Fruit fly (Drosophila melanogaster) whole organism, pupa: ENCODE results near the gene mdy.

Experiments used
- CG10348 ChIP-seq: fragments of 200-800 bp; sonication (Bioruptor generic); IDR thresholded peaks from 2 replicates; pipeline ENCODE4 v1.3.6; 2022; ENCODE audit warnings: missing biosample characterization, missing genetic modification characterization
- CG12605 ChIP-seq: fragments of 200-800 bp; sonication (Bioruptor generic); IDR thresholded peaks from 2 replicates; pipeline ENCODE4 v1.3.6; 2022; ENCODE audit warnings: missing biosample characterization, missing genetic modification characterization
- CG13204 ChIP-seq: fragments of 200-800 bp; sonication (Bioruptor generic); optimal IDR thresholded peaks from 2 replicates; lab custom pipeline; 2018; ENCODE audit warnings: missing biosample characterization, mild to moderate bottlenecking, missing genetic modification characterization, moderate library complexity
- CG14655 ChIP-seq: fragments of 200-800 bp; sonication (Bioruptor generic); optimal IDR thresholded peaks from 3 replicates; lab custom pipeline; 2017; ENCODE audit warnings: mild to moderate bottlenecking, missing biosample characterization, missing genetic modification reagents, missing genetic modification characterization
- CG15710 ChIP-seq: fragments of 200-800 bp; sonication (Bioruptor generic); optimal IDR thresholded peaks from 2 replicates; lab custom pipeline; 2018; ENCODE audit warnings: missing biosample characterization, mild to moderate bottlenecking, missing genetic modification characterization, moderate library complexity
- CG17806 ChIP-seq: fragments of 200-800 bp; sonication (Bioruptor generic); optimal IDR thresholded peaks from 2 replicates; lab custom pipeline; 2018; ENCODE audit warnings: missing biosample characterization, mild to moderate bottlenecking, missing genetic modification characterization, moderate library complexity
- CG32121 ChIP-seq: fragments of 200-800 bp; sonication (Bioruptor generic); IDR thresholded peaks from 2 replicates; pipeline ENCODE4 v1.3.6; 2022; ENCODE audit warnings: missing biosample characterization, missing genetic modification characterization
- CG34367 ChIP-seq: fragments of 200-800 bp; sonication (Bioruptor generic); optimal IDR thresholded peaks from 2 replicates; lab custom pipeline; 2018; ENCODE audit warnings: missing biosample characterization, mild to moderate bottlenecking, missing genetic modification characterization
- CG4496 ChIP-seq: fragments of 200-800 bp; sonication (Bioruptor generic); IDR thresholded peaks from 3 replicates; pipeline ENCODE4 v1.3.6; 2022; ENCODE audit warnings: missing biosample characterization, missing genetic modification characterization
- CG8159 ChIP-seq: fragments of 200-800 bp; sonication (Bioruptor generic); optimal IDR thresholded peaks from 3 replicates; lab custom pipeline; 2018; ENCODE audit warnings: missing biosample characterization, mild to moderate bottlenecking, missing genetic modification characterization, moderate library complexity
- CG8301 ChIP-seq: fragments of 200-800 bp; sonication (Bioruptor generic); optimal IDR thresholded peaks from 2 replicates; lab custom pipeline; 2018; ENCODE audit warnings: missing biosample characterization, mild to moderate bottlenecking, missing genetic modification characterization
- CG9948 ChIP-seq: fragments of 200-800 bp; sonication (Bioruptor generic); optimal IDR thresholded peaks from 2 replicates; lab custom pipeline; 2018; ENCODE audit warnings: missing biosample characterization, mild to moderate bottlenecking, missing genetic modification characterization, moderate library complexity
- D1 ChIP-seq: fragments of 200-800 bp; sonication (Bioruptor generic); optimal IDR thresholded peaks from 2 replicates; lab custom pipeline; 2018; ENCODE audit warnings: missing biosample characterization, mild to moderate bottlenecking, missing genetic modification characterization, moderate library complexity
- EcR ChIP-seq: fragments of 200-800 bp; sonication (Bioruptor generic); optimal IDR thresholded peaks from 3 replicates; lab custom pipeline; 2019; ENCODE audit warnings: missing biosample characterization, missing genetic modification characterization, mild to moderate bottlenecking, moderate library complexity, missing genetic modification reagents
- Ets98B ChIP-seq: fragments of 200-800 bp; sonication (Bioruptor generic); IDR thresholded peaks from 2 replicates; pipeline ENCODE4 v1.3.6; 2022; ENCODE audit warnings: missing biosample characterization, missing genetic modification characterization
- Pif1A ChIP-seq: fragments of 200-800 bp; sonication (Bioruptor generic); optimal IDR thresholded peaks from 3 replicates; lab custom pipeline; 2016; ENCODE audit warnings: missing biosample characterization, missing genetic modification characterization
- Pif1B ChIP-seq: fragments of 200-800 bp; sonication (Bioruptor generic); optimal IDR thresholded peaks from 3 replicates; lab custom pipeline; 2016; ENCODE audit warnings: missing biosample characterization, missing genetic modification characterization
- Snoo ChIP-seq: fragments of 200-800 bp; sonication (Bioruptor generic); optimal IDR thresholded peaks from 3 replicates; lab custom pipeline; 2017; ENCODE audit warnings: missing biosample characterization, mild to moderate bottlenecking, missing genetic modification characterization, inconsistent platforms
- fd96Ca ChIP-seq: fragments of 200-800 bp; sonication (Bioruptor generic); IDR thresholded peaks from 3 replicates; pipeline ENCODE4 v1.3.6; 2022; ENCODE audit warnings: missing biosample characterization, missing genetic modification characterization
- gl ChIP-seq: fragments of 200-800 bp; sonication (Bioruptor generic); optimal IDR thresholded peaks from 2 replicates; lab custom pipeline; 2018; ENCODE audit warnings: missing biosample characterization, mild to moderate bottlenecking, missing genetic modification characterization
- rn ChIP-seq: fragments of 200-800 bp; sonication (Bioruptor generic); IDR thresholded peaks from 2 replicates; pipeline ENCODE4 v1.3.6; 2022; ENCODE audit warnings: missing biosample characterization, missing genetic modification characterization

The mdy gene

dm6 chr2L:16804376-16804934, 12.0 kb upstream of the mdy start, which contains the start of gene CG13272:
Gene CG13272 (plus strand): TSS chr2L:16804884.
- no peak for TF ChIP-seq CG32121 (GFP tag; lab: Robert Waterston, UW)
- TF ChIP-seq CG8301 (tag; lab: Kevin White, UChicago) = peak; percentile 36
- TF ChIP-seq CG14655 (GFP tag; lab: Kevin White, UChicago) = peak; percentile 46

- TF ChIP-seq CG17806 (no peak), Ets98B (GFP tag; lab: Robert Waterston, UW) (no peak), EcR (no peak), CG34367 (tag; lab: Kevin White, UChicago) (no peak)
Observed at dm6 chr2L:16808752-16809151, 7.7 kb upstream of the mdy start.

dm6 chr2L:16816750-16817087, 259 bp downstream of the mdy start:
- TF ChIP-seq D1 (tag; lab: Kevin White, UChicago) = no peak
- TF ChIP-seq CG14655 (GFP tag; lab: Kevin White, UChicago) = no peak
- TF ChIP-seq EcR = peak; percentile 77
- TF ChIP-seq rn (GFP tag; lab: Robert Waterston, UW) = no peak
- TF ChIP-seq CG34367 (tag; lab: Kevin White, UChicago) = no peak

dm6 chr2L:16817421-16818101, 1.1 kb downstream of the mdy start:
- TF ChIP-seq CG8159 (tag; lab: Kevin White, UChicago) (peak; percentile 50), D1 (tag; lab: Kevin White, UChicago) (no peak), CG8301 (tag; lab: Kevin White, UChicago) (no peak), Snoo (tag; lab: Kevin White, UChicago) (no peak), CG12605 (GFP tag; lab: Robert Waterston, UW) (no peak), CG14655 (GFP tag; lab: Kevin White, UChicago) (no peak), CG10348 (GFP tag; lab: Robert Waterston, UW) (no peak)

dm6 chr2L:16818335-16818973, 2.0 kb downstream of the mdy start:
- peak; percentile 70 for TF ChIP-seq CG34367 (tag; lab: Kevin White, UChicago)
- TF ChIP-seq Snoo (tag; lab: Kevin White, UChicago) = peak; percentile 46
- TF ChIP-seq CG9948 (tag; lab: Kevin White, UChicago) = peak; percentile 69
- no peak for TF ChIP-seq CG13204 (GFP tag; lab: Kevin White, UChicago)
- peak; percentile 75 for TF ChIP-seq Ets98B (GFP tag; lab: Robert Waterston, UW)
- peak; percentile 68 for TF ChIP-seq Pif1B (GFP tag; lab: Kevin White, UChicago)
- peak; percentile 79 for TF ChIP-seq CG17806
- no peak for TF ChIP-seq fd96Ca (GFP tag; lab: Robert Waterston, UW)
- TF ChIP-seq D1 (tag; lab: Kevin White, UChicago) = peak; percentile 17
- peak; percentile 80 for TF ChIP-seq Pif1A (GFP tag; lab: Kevin White, UChicago)
- TF ChIP-seq gl (tag; lab: Kevin White, UChicago) = peak; percentile 35
- peak; percentile 78 for TF ChIP-seq CG8159 (tag; lab: Kevin White, UChicago)
- TF ChIP-seq CG32121 (GFP tag; lab: Robert Waterston, UW) = peak; percentile 74
- peak; percentile 80 for TF ChIP-seq CG8301 (tag; lab: Kevin White, UChicago)
- peak; percentile 81 for TF ChIP-seq CG14655 (GFP tag; lab: Kevin White, UChicago)
- TF ChIP-seq CG10348 (GFP tag; lab: Robert Waterston, UW) = no peak
- peak; percentile 86 for TF ChIP-seq EcR
- TF ChIP-seq CG15710 = peak; percentile 78
- TF ChIP-seq CG4496 = peak; percentile 81
- TF ChIP-seq rn (GFP tag; lab: Robert Waterston, UW) = no peak
- peak; percentile 50 for TF ChIP-seq CG12605 (GFP tag; lab: Robert Waterston, UW)

- TF ChIP-seq CG34367 (tag; lab: Kevin White, UChicago) = no peak
- no peak for TF ChIP-seq CG9948 (tag; lab: Kevin White, UChicago)
- TF ChIP-seq CG32121 (GFP tag; lab: Robert Waterston, UW) = no peak
- TF ChIP-seq CG12605 (GFP tag; lab: Robert Waterston, UW) = no peak
- TF ChIP-seq CG15710 = no peak
- no peak for TF ChIP-seq rn (GFP tag; lab: Robert Waterston, UW)
- TF ChIP-seq CG13204 (GFP tag; lab: Kevin White, UChicago) = no peak
- no peak for TF ChIP-seq gl (tag; lab: Kevin White, UChicago)
- TF ChIP-seq EcR = no peak
- TF ChIP-seq CG8159 (tag; lab: Kevin White, UChicago) = no peak
- no peak for TF ChIP-seq Snoo (tag; lab: Kevin White, UChicago)
- no peak for TF ChIP-seq CG10348 (GFP tag; lab: Robert Waterston, UW)
- TF ChIP-seq D1 (tag; lab: Kevin White, UChicago) = no peak
- TF ChIP-seq CG8301 (tag; lab: Kevin White, UChicago) = no peak
- no peak for TF ChIP-seq CG14655 (GFP tag; lab: Kevin White, UChicago)
- TF ChIP-seq CG4496 = no peak
- TF ChIP-seq CG17806 = no peak
- no peak for TF ChIP-seq fd96Ca (GFP tag; lab: Robert Waterston, UW)
- no peak for TF ChIP-seq Ets98B (GFP tag; lab: Robert Waterston, UW)
Observed at dm6 chr2L:16819714-16820113, 3.3 kb downstream of the mdy start.
